Fruit fly (Drosophila melanogaster): ENCODE results near the gene Hmgcr.
A peak's percentile ranks its signal among the peaks of the same experiment; 100 is the strongest.

The Hmgcr gene

DNA sequence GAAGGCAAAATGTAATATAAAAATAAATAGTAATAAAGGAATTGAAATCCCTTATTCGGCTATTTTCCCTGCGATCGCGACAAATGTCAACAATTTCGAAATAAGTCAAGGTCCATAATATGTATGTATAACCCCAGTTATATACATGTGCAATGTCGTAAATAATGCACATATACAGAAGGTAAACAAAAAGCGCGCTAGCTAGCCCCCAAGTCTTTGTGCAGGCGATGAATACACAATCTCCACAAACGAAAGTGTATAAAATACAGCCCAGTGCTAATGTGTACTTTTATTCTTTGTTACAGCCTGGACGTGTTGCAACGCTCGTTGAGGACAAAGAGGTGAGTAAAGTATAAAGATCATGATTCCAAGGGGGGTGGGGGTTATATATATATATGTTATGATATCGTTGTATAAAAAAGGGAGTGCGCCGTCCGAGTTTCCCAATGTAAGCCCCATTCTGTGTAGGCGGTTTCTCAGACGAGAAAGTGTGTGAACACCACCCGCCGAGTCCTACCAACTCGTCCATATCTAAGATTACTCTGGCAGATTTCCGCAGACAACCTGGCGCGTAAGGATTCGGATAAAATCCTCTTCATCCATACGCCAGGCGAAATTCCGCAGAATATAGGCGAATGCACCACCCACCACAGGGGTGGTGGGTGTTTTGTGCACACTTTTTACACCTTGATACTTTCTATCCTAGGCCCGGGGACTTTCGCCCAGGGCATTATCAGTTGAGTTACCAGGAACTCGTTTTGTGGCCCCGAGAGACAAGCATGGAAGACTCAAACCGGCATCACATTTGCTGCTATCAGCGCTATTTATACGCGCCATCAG lies 3.3 kb upstream of the Hmgcr start (continued):
- TF ChIP-seq jumu (GFP tag; optimal IDR thresholded peaks at IDR 0.05) (no peak), tio (GFP tag; optimal IDR thresholded peaks at IDR 0.05) (no peak), Hr51 (GFP tag; optimal IDR thresholded peaks at IDR 0.05) (no peak), CG13296 (GFP tag; optimal IDR thresholded peaks at IDR 0.05) (peak; percentile 52), chif (GFP tag; optimal IDR thresholded peaks at IDR 0.05) (no peak), Oaz (GFP tag; IDR thresholded peaks at IDR 0.05) (no peak), CG15696 (tag; optimal IDR thresholded peaks at IDR 0.05) (no peak), CG12769 (tag; optimal IDR thresholded peaks at IDR 0.05) (peak; percentile 98), CG1233 (GFP tag; optimal IDR thresholded peaks at IDR 0.05) (no peak), sqz (GFP tag; optimal IDR thresholded peaks at IDR 0.05) (no peak), tin (GFP tag; optimal IDR thresholded peaks at IDR 0.05) (no peak), ase (GFP tag; IDR thresholded peaks at IDR 0.05) (no peak), wek (GFP tag; optimal IDR thresholded peaks at IDR 0.05) (no peak), run (tag; optimal IDR thresholded peaks at IDR 0.05) (no peak), nerfin-2 (GFP tag; IDR thresholded peaks at IDR 0.05; ENCODE audit: partially characterized antibody) (peak; percentile 66), vvl (GFP tag; IDR thresholded peaks at IDR 0.05) (peak; percentile 34; the same call in 1 of the 2 replicates), Nf-YB (GFP tag; optimal IDR thresholded peaks at IDR 0.05) (no peak), CG4282 (GFP tag; optimal IDR thresholded peaks at IDR 0.05) (no peak), Hmx (GFP tag; optimal IDR thresholded peaks at IDR 0.05) (no peak), Optix (GFP tag; IDR thresholded peaks at IDR 0.05) (no peak), CG15479 (GFP tag; optimal IDR thresholded peaks at IDR 0.05) (peak; percentile 69), toy (GFP tag; IDR thresholded peaks at IDR 0.05) (no peak), Dad (GFP tag; optimal IDR thresholded peaks at IDR 0.05) (no peak), amos (GFP tag; IDR thresholded peaks at IDR 0.05; ENCODE audit: partially characterized antibody) (peak; percentile 72; the same call in 1 of the 2 replicates), CG2199 (GFP tag; IDR thresholded peaks at IDR 0.05) (peak; percentile 36; the same call in 1 of the 3 replicates), sim (GFP tag; IDR thresholded peaks at IDR 0.05) (no peak), Doc2 (GFP tag; IDR thresholded peaks at IDR 0.05) (no peak), seq (GFP tag; IDR thresholded peaks at IDR 0.05) (no peak), BtbVII (GFP tag; optimal IDR thresholded peaks at IDR 0.05) (no peak), CG12155 (GFP tag; optimal IDR thresholded peaks at IDR 0.05) (no peak), mld (GFP tag; IDR thresholded peaks at IDR 0.05; ENCODE audit: partially characterized antibody) (peak; percentile 44), Spps (tag; optimal IDR thresholded peaks at IDR 0.05) (no peak), CoRest (tag; optimal IDR thresholded peaks at IDR 0.05) (peak; percentile 59), CG8089 (GFP tag; optimal IDR thresholded peaks at IDR 0.05) (no peak), Mad (GFP tag; optimal IDR thresholded peaks at IDR 0.05) (no peak), CG11723 (GFP tag; optimal IDR thresholded peaks at IDR 0.05) (no peak), Ets97D (GFP tag; optimal IDR thresholded peaks at IDR 0.05) (no peak), insv (GFP tag; optimal IDR thresholded peaks at IDR 0.05) (no peak), wor (GFP tag; IDR thresholded peaks at IDR 0.05) (no peak), schlank (tag; optimal IDR thresholded peaks at IDR 0.05) (no peak), luna (GFP tag; optimal IDR thresholded peaks at IDR 0.05) (no peak), dimm (GFP tag; IDR thresholded peaks at IDR 0.05) (no peak), Deaf1 (tag; optimal IDR thresholded peaks at IDR 0.05) (peak; percentile 43), CG9727 (GFP tag; optimal IDR thresholded peaks at IDR 0.05) (no peak), rib (GFP tag; IDR thresholded peaks at IDR 0.05) (peak; percentile 93), H2.0 (GFP tag; IDR thresholded peaks at IDR 0.05) (no peak), CG2889 (GFP tag; IDR thresholded peaks at IDR 0.05) (no peak), da (GFP tag; optimal IDR thresholded peaks at IDR 0.05) (no peak), CG1647 (GFP tag; optimal IDR thresholded peaks at IDR 0.05) (no peak), ranshi (GFP tag; IDR thresholded peaks at IDR 0.05) (no peak)
